Worm (Caenorhabditis elegans): ENCODE data around the gene C18B12.4.

DNA sequence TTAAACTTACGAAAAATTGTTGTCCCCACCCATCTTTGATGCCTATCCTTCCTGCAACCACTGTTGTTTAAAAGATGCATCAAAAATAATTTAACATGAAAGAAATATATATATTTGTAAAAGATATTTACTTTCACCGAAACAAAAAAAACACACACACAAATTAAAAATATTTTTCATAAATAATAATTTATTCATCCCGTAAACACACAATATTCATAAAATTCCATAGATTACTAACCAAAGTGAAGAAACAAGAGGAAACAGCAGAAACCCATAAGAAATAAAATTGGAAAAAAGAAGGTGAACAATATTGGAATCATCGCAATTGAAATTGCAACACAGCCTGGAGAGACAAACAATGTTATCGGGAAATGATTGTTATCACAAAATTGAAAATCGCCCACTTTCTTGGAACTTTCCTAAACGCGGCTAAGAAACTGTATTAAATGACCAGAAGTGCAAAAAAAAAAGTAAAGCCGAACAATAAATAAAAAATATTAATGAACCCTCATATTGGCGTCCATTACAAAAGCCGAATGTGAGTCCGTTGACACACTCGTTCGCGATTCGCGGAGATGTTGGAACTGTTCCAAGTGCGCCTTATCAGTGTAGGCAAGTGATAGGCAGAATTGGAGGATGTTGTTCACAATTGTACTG lies 36.4 kb downstream of the C18B12.4 start, which contains the start of gene slc-25A18.1:
- no peak for TF ChIP-seq nhr-237 (tag; optimal IDR thresholded peaks at IDR 0.05)
- no peak for TF ChIP-seq ztf-4 (tag; optimal IDR thresholded peaks at IDR 0.05)
- no peak for TF ChIP-seq nhr-129 (tag; optimal IDR thresholded peaks at IDR 0.05)
- no peak for TF ChIP-seq unc-55 (GFP tag; optimal IDR thresholded peaks at IDR 0.05)
- no peak for TF ChIP-seq fos-1 (tag; optimal IDR thresholded peaks at IDR 0.05)

Measured in whole organism, L2 larva.